Worm (Caenorhabditis elegans) whole organism, late embryonic: ENCODE measurements around the gene comt-1.

Source experiments
- C38D4.7 ChIP-seq: fragments of 200-800 bp; sonication (Bioruptor generic); optimal IDR thresholded peaks from 2 replicates; lab custom pipeline; 2018; ENCODE audit warnings: mild to moderate bottlenecking, missing genetic modification characterization, moderate library complexity, missing compliant biosample characterization
- F13H6.1 ChIP-seq: sonication (generic microtip); optimal IDR thresholded peaks from 2 replicates; lab custom pipeline; 2016; ENCODE audit warnings: missing genetic modification characterization, missing compliant biosample characterization
- K09A11.1 ChIP-seq: sonication (generic microtip); optimal IDR thresholded peaks from 2 replicates; lab custom pipeline; 2017; ENCODE audit warnings: antibody characterized with exemption, mild to moderate bottlenecking, missing genetic modification characterization, missing compliant biosample characterization; ENCODE audit not compliant: insufficient read depth
- T23F11.4 ChIP-seq: fragments of 200-800 bp; sonication (Bioruptor generic); optimal IDR thresholded peaks from 2 replicates; lab custom pipeline; 2018; ENCODE audit warnings: mild to moderate bottlenecking, missing genetic modification characterization, missing compliant biosample characterization
- Y22D7AL.16 ChIP-seq: sonication (generic microtip); optimal IDR thresholded peaks from 2 replicates; lab custom pipeline; 2016; ENCODE audit warnings: missing genetic modification characterization, missing compliant biosample characterization
- ceh-18 ChIP-seq: sonication (generic microtip); optimal IDR thresholded peaks from 2 replicates; lab custom pipeline; 2016; ENCODE audit warnings: missing genetic modification characterization, missing compliant biosample characterization
- ceh-19 ChIP-seq: fragments of 200-800 bp; sonication (Bioruptor generic); optimal IDR thresholded peaks from 2 replicates; lab custom pipeline; 2018; ENCODE audit warnings: mild to moderate bottlenecking, missing genetic modification characterization, missing compliant biosample characterization
- ceh-2 ChIP-seq: sonication (generic microtip); optimal IDR thresholded peaks from 2 replicates; lab custom pipeline; 2016; ENCODE audit warnings: missing genotype, missing genetic modification characterization, missing compliant biosample characterization
- ceh-31 ChIP-seq: sonication (generic microtip); optimal IDR thresholded peaks from 2 replicates; lab custom pipeline; 2016; ENCODE audit warnings: missing genetic modification characterization, missing compliant biosample characterization
- ceh-34 ChIP-seq: sonication (generic microtip); optimal IDR thresholded peaks from 2 replicates; lab custom pipeline; 2016; ENCODE audit warnings: mild to moderate bottlenecking, missing genetic modification characterization, missing compliant biosample characterization
- ceh-45 ChIP-seq: fragments of 200-800 bp; sonication (Bioruptor generic); IDR thresholded peaks from 2 replicates; pipeline ENCODE4 v1.3.6; 2022; ENCODE audit warnings: missing genetic modification reagents, missing genetic modification characterization, missing compliant biosample characterization
- ceh-6 ChIP-seq: fragments of 200-800 bp; sonication (Bioruptor generic); optimal IDR thresholded peaks from 2 replicates; lab custom pipeline; 2018; ENCODE audit warnings: mild to moderate bottlenecking, missing genetic modification characterization, missing compliant biosample characterization
- ceh-9 ChIP-seq: sonication (generic microtip); optimal IDR thresholded peaks from 2 replicates; lab custom pipeline; 2016; ENCODE audit warnings: mild to moderate bottlenecking, missing genetic modification characterization, inconsistent platforms, missing compliant biosample characterization
- che-1 ChIP-seq: sonication (generic microtip); optimal IDR thresholded peaks from 2 replicates; lab custom pipeline; 2016; ENCODE audit warnings: mild to moderate bottlenecking, missing genetic modification characterization, missing compliant biosample characterization
- dmd-4 ChIP-seq: sonication (generic microtip); optimal IDR thresholded peaks from 2 replicates; lab custom pipeline; 2016; ENCODE audit warnings: borderline replicate concordance, missing genetic modification characterization, missing compliant biosample characterization
- elt-2 ChIP-seq: sonication (generic microtip); optimal IDR thresholded peaks from 2 replicates; lab custom pipeline; 2016; ENCODE audit warnings: missing genetic modification reagents, missing genetic modification characterization, missing compliant biosample characterization
- ets-4 ChIP-seq: sonication (generic microtip); optimal IDR thresholded peaks from 2 replicates; lab custom pipeline; 2016; ENCODE audit warnings: missing genetic modification characterization, missing compliant biosample characterization
- eyg-1 ChIP-seq: sonication (generic microtip); optimal IDR thresholded peaks from 2 replicates; lab custom pipeline; 2016; ENCODE audit warnings: missing genotype, missing genetic modification characterization, missing compliant biosample characterization
- fkh-10 ChIP-seq: fragments of 150-350 bp; optimal IDR thresholded peaks from 2 replicates; lab custom pipeline; 2014; ENCODE audit warnings: missing biosample characterization, missing genetic modification reagents, missing genetic modification characterization
- fkh-6 ChIP-seq: sonication (generic microtip); optimal IDR thresholded peaks from 2 replicates; lab custom pipeline; 2016; ENCODE audit warnings: missing genetic modification characterization, missing compliant biosample characterization
- hlh-15 ChIP-seq: sonication (generic microtip); optimal IDR thresholded peaks from 2 replicates; lab custom pipeline; 2016; ENCODE audit warnings: missing genetic modification characterization, missing compliant biosample characterization
- hlh-30 ChIP-seq: sonication (generic microtip); optimal IDR thresholded peaks from 2 replicates; lab custom pipeline; 2017; ENCODE audit warnings: antibody characterized with exemption, missing genetic modification characterization, missing compliant biosample characterization; ENCODE audit not compliant: insufficient read depth
- hlh-8 ChIP-seq: sonication (generic microtip); optimal IDR thresholded peaks from 2 replicates; lab custom pipeline; 2016; ENCODE audit warnings: missing genotype, missing genetic modification characterization, missing compliant biosample characterization
- madf-2 ChIP-seq: sonication (generic microtip); optimal IDR thresholded peaks from 2 replicates; lab custom pipeline; 2017; ENCODE audit warnings: missing genetic modification characterization, missing compliant biosample characterization
- nfya-1 ChIP-seq: sonication (generic microtip); optimal IDR thresholded peaks from 2 replicates; lab custom pipeline; 2017; ENCODE audit warnings: missing genetic modification characterization, mild to moderate bottlenecking, missing compliant biosample characterization, antibody characterized with exemption, moderate library complexity
- npax-4 ChIP-seq: sonication (generic microtip); optimal IDR thresholded peaks from 2 replicates; lab custom pipeline; 2016; ENCODE audit warnings: missing genetic modification characterization, missing compliant biosample characterization
- pag-3 ChIP-seq: sonication (generic microtip); optimal IDR thresholded peaks from 2 replicates; lab custom pipeline; 2016; ENCODE audit warnings: missing compliant biosample characterization, missing genetic modification characterization, borderline replicate concordance
- pha-4 ChIP-seq: fragments of 150-350 bp; optimal IDR thresholded peaks from 2 replicates; lab custom pipeline; 2018; ENCODE audit warnings: missing biosample characterization, missing genetic modification reagents, missing genetic modification characterization
- pqm-1 ChIP-seq: sonication (generic microtip); optimal IDR thresholded peaks from 2 replicates; lab custom pipeline; 2016; ENCODE audit warnings: missing genetic modification characterization, missing compliant biosample characterization
- pros-1 ChIP-seq: fragments of 150-350 bp; optimal IDR thresholded peaks from 2 replicates; lab custom pipeline; 2014; ENCODE audit warnings: missing biosample characterization, missing genetic modification reagents, missing genetic modification characterization
- ref-2 ChIP-seq: sonication (generic microtip); optimal IDR thresholded peaks from 2 replicates; lab custom pipeline; 2016; ENCODE audit warnings: missing genetic modification characterization, missing compliant biosample characterization
- rnt-1 ChIP-seq: sonication (generic microtip); optimal IDR thresholded peaks from 2 replicates; lab custom pipeline; 2016; ENCODE audit warnings: missing genetic modification characterization, missing compliant biosample characterization
- sdc-2 ChIP-seq: sonication (generic microtip); optimal IDR thresholded peaks from 2 replicates; lab custom pipeline; 2016; ENCODE audit warnings: missing genotype, missing genetic modification characterization, missing compliant biosample characterization
- sox-4 ChIP-seq: sonication (generic microtip); optimal IDR thresholded peaks from 2 replicates; lab custom pipeline; 2017; ENCODE audit warnings: mild to moderate bottlenecking, missing genetic modification characterization, inconsistent platforms, missing compliant biosample characterization
- syd-9 ChIP-seq: sonication (generic microtip); optimal IDR thresholded peaks from 2 replicates; lab custom pipeline; 2016; ENCODE audit warnings: mild to moderate bottlenecking, missing genetic modification characterization, moderate library complexity, missing compliant biosample characterization
- tbx-2 ChIP-seq: sonication (generic microtip); optimal IDR thresholded peaks from 2 replicates; lab custom pipeline; 2016; ENCODE audit warnings: missing genetic modification characterization, missing compliant biosample characterization
- unc-3 ChIP-seq, 2 experiments: fragments of 200-800 bp in 1 of 2; sonication (Bioruptor generic) in 1 of 2; sonication (generic microtip) in 1 of 2; conservative IDR thresholded peaks in 1 of 2; optimal IDR thresholded peaks in 1 of 2; 2 replicates each; pipeline versions ENCODE4 v1.3.6 to Lab custom; 2016 to 2022; ENCODE audit warnings: missing compliant biosample characterization in 2 of 2, missing genetic modification characterization in 2 of 2, missing genetic modification reagents in 1 of 2
- unc-42 ChIP-seq: sonication (generic microtip); optimal IDR thresholded peaks from 2 replicates; lab custom pipeline; 2016; ENCODE audit warnings: missing genotype, missing genetic modification characterization, missing compliant biosample characterization
- unc-55 ChIP-seq: sonication (generic microtip); optimal IDR thresholded peaks from 2 replicates; lab custom pipeline; 2017; ENCODE audit warnings: missing biosample characterization, missing genetic modification reagents, missing genetic modification characterization
- zip-5 ChIP-seq: sonication (generic microtip); optimal IDR thresholded peaks from 2 replicates; lab custom pipeline; 2016; ENCODE audit warnings: missing genetic modification characterization, missing compliant biosample characterization
- ztf-16 ChIP-seq: sonication (generic microtip); optimal IDR thresholded peaks from 2 replicates; lab custom pipeline; 2017; ENCODE audit warnings: missing genetic modification characterization, missing compliant biosample characterization

The comt-1 gene

ce11 chrX:2885318-2885908 is 23.1 kb upstream of the comt-1 start, which contains the start of gene vang-1 (continued):
- TF ChIP-seq unc-3 (GFP tag; conservative IDR thresholded peaks at IDR 0.05; lab: Robert Waterston, UW) = no peak
- TF ChIP-seq unc-3 (tag; optimal IDR thresholded peaks at IDR 0.05; lab: Kevin White, UChicago) = no peak
- TF ChIP-seq F13H6.1 (tag; lab: Kevin White, UChicago) = peak; percentile 0
- peak; percentile 67 for TF ChIP-seq ceh-31 (tag; lab: Kevin White, UChicago)
- peak; percentile 25 for TF ChIP-seq ceh-2 (tag; lab: Kevin White, UChicago)
- no peak for TF ChIP-seq zip-5
- TF ChIP-seq npax-4 (tag; lab: Kevin White, UChicago) = no peak
- TF ChIP-seq ceh-34 (tag; lab: Kevin White, UChicago) = peak; percentile 58
- TF ChIP-seq sox-4 = peak; percentile 53
- TF ChIP-seq eyg-1 (tag; lab: Kevin White, UChicago) = peak; percentile 3
- TF ChIP-seq elt-2 (tag; lab: Kevin White, UChicago) = peak; percentile 16
- no peak for TF ChIP-seq dmd-4 (tag; lab: Kevin White, UChicago)
- TF ChIP-seq pros-1 (tag; lab: Kevin White, UChicago) = peak; percentile 19
- TF ChIP-seq ceh-45 (GFP tag; lab: Robert Waterston, UW) = no peak
- peak; percentile 25 for TF ChIP-seq T23F11.4 (GFP tag; lab: Kevin White, UChicago)
- peak; percentile 31 for TF ChIP-seq hlh-8 (tag; lab: Kevin White, UChicago)
- TF ChIP-seq ets-4 (tag; lab: Kevin White, UChicago) = no peak
- TF ChIP-seq unc-42 (tag; lab: Kevin White, UChicago) = peak; percentile 15
- peak; percentile 47 for TF ChIP-seq fkh-6 (tag; lab: Kevin White, UChicago)
- no peak for TF ChIP-seq C38D4.7 (GFP tag; lab: Kevin White, UChicago)
- no peak for TF ChIP-seq K09A11.1 (tag; lab: Kevin White, UChicago)
- no peak for TF ChIP-seq fkh-10 (GFP tag; lab: Kevin White, UChicago)
- TF ChIP-seq hlh-15 (tag; lab: Kevin White, UChicago) = no peak
- no peak for TF ChIP-seq Y22D7AL.16 (tag; lab: Kevin White, UChicago)
- TF ChIP-seq madf-2 = peak; percentile 33
- peak; percentile 57 for TF ChIP-seq ceh-6 (GFP tag; lab: Kevin White, UChicago)
- peak; percentile 63 for TF ChIP-seq syd-9 (tag; lab: Kevin White, UChicago)
- no peak for TF ChIP-seq unc-55
- TF ChIP-seq pha-4 (tag; lab: Kevin White, UChicago) = no peak
- peak; percentile 72 for TF ChIP-seq ceh-19 (GFP tag; lab: Kevin White, UChicago)

- TF ChIP-seq che-1 (tag; lab: Kevin White, UChicago) = peak; percentile 9
- peak; percentile 50 for TF ChIP-seq hlh-30 (tag; lab: Kevin White, UChicago)
- TF ChIP-seq ceh-18 (tag; lab: Kevin White, UChicago) = no peak
- TF ChIP-seq rnt-1 (tag; lab: Kevin White, UChicago) = no peak
- TF ChIP-seq ztf-16 (tag; lab: Kevin White, UChicago) = peak; percentile 47
- TF ChIP-seq ref-2 (tag; lab: Kevin White, UChicago) = peak; percentile 12
- peak; percentile 53 for TF ChIP-seq pros-1 (tag; lab: Kevin White, UChicago)
- no peak for TF ChIP-seq C38D4.7 (GFP tag; lab: Kevin White, UChicago)
- TF ChIP-seq tbx-2 = peak; percentile 11
- TF ChIP-seq ceh-34 (tag; lab: Kevin White, UChicago) = peak; percentile 35
- TF ChIP-seq ets-4 (tag; lab: Kevin White, UChicago) = no peak
- peak; percentile 42 for TF ChIP-seq nfya-1 (tag; lab: Kevin White, UChicago)
- peak; percentile 21 for TF ChIP-seq fkh-6 (tag; lab: Kevin White, UChicago)
- no peak for TF ChIP-seq pqm-1 (tag; lab: Kevin White, UChicago)
- no peak for TF ChIP-seq pag-3
- peak; percentile 31 for TF ChIP-seq sdc-2 (tag; lab: Kevin White, UChicago)
- TF ChIP-seq sox-4 = no peak
- no peak for TF ChIP-seq ceh-9
Measured at ce11 chrX:2879529-2880265, 17.4 kb upstream of the comt-1 start, which contains the start of gene F53B3.5. F53B3.5 (minus strand) TSS chrX:2879579.
